Worm (Caenorhabditis elegans): ENCODE data around the gene aos-1.

aos-1 gene

DNA sequence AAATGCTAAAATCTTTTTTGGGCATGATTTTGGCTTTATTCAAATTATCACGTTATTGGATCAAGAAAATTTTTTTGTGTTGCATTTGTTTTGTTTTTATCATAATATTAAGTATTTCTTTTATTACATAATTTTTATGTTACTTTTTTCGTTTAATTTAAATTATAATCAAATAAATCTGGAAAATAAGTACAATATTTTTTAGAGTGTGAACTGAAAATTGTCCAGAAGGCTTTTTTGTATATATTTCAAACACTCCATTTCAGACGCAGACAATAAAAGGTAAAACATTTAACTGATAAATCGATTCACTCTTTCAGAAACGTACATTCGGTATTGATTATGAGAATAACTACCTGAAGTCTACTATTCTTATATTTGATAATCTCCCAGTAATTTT lies 22.8 kb downstream of the aos-1 start, which contains the start of gene C08B6.11:
Gene C08B6.11, plus strand, starts transcription at position 301 of the 400 bp plus-strand sequence.
- TF ChIP-seq ces-1 (GFP tag; optimal IDR thresholded peaks at IDR 0.05) (no peak), zag-1 (tag; optimal IDR thresholded peaks at IDR 0.05) (no peak), unc-62 (GFP tag; optimal IDR thresholded peaks at IDR 0.05) (no peak), nhr-20 (tag; optimal IDR thresholded peaks at IDR 0.05) (no peak), dsc-1 (tag; optimal IDR thresholded peaks at IDR 0.05) (no peak), nhr-76 (tag; optimal IDR thresholded peaks at IDR 0.05) (no peak), nhr-47 (tag; optimal IDR thresholded peaks at IDR 0.05) (no peak), mep-1 (tag; optimal IDR thresholded peaks at IDR 0.05) (no peak), nhr-77 (tag; optimal IDR thresholded peaks at IDR 0.05) (no peak), ceh-63 (GFP tag; optimal IDR thresholded peaks at IDR 0.05) (no peak), vab-15 (tag; optimal IDR thresholded peaks at IDR 0.05) (no peak), ceh-8 (GFP tag; optimal IDR thresholded peaks at IDR 0.05) (no peak), sup-37 (GFP tag; optimal IDR thresholded peaks at IDR 0.05) (no peak), isw-1 (GFP tag; IDR thresholded peaks at IDR 0.05) (no peak), tbx-2 (tag; optimal IDR thresholded peaks at IDR 0.05) (no peak), aha-1 (tag; optimal IDR thresholded peaks at IDR 0.05) (no peak), unc-98 (GFP tag; IDR thresholded peaks at IDR 0.05) (no peak)

DNA sequence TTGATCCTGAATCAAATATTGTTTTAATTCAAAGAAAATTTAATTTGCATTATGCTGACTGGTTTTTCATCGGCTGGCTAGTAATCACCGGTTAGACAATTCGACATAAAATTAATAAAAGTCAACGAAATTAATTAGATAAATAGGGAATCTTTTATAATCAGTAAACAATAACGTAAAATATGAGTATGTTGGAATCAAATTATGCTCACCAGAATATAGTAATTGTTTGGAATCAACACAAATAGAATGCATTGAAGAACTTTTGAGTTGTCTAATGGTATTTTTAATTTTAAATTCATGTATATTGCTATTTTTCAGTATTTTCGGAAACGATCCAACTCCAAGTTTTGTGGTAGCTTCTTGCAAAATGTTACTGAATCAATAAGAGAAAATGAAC lies 24.7 kb downstream of the aos-1 start, which contains the start of gene C08B6.2:
Gene C08B6.2, plus strand, starts transcription at position 301 of the 400 bp plus-strand sequence.
- TF ChIP-seq jun-1 (tag; optimal IDR thresholded peaks at IDR 0.05) = no peak
- no peak for TF ChIP-seq mdl-1 (tag; optimal IDR thresholded peaks at IDR 0.05)
- TF ChIP-seq mef-2 (tag; optimal IDR thresholded peaks at IDR 0.05) = no peak
- TF ChIP-seq nhr-47 (tag; optimal IDR thresholded peaks at IDR 0.05) = no peak
- TF ChIP-seq nhr-90 (tag; optimal IDR thresholded peaks at IDR 0.05; ENCODE audit: poor library complexity) = no peak
- no peak for TF ChIP-seq nhr-12 (tag; optimal IDR thresholded peaks at IDR 0.05)
- no peak for TF ChIP-seq snu-23 (GFP tag; optimal IDR thresholded peaks at IDR 0.05)
- no peak for TF ChIP-seq efl-3 (GFP tag; optimal IDR thresholded peaks at IDR 0.05)
- TF ChIP-seq aly-2 (tag; optimal IDR thresholded peaks at IDR 0.05) = no peak

DNA sequence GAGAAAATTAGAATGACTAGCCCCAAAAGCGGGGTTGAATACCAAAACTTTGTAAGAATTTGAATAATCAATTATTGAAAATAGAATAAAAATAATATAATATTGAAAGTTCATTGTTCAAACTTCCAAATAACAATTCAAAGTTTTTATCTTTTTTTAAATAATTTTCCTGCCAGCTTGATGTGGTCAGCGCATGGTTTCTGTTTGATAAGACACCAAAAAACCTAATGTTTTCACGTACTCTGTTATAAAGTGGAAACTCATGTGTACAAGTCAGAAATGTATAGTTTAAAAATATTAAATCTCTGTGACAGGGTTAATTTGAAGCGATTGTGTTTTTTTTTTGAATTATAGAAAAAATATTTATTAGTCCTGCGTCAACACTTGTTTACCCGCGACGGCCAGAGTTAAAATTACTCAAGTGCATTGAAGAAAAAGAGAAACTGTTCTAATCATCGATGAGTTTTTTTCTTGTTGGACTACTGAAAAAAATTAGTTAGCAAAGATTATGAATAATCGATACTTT lies 25.2 kb downstream of the aos-1 start, which contains the start of gene ugt-17:
Gene ugt-17, minus strand, starts transcription at position 180 of the 526 bp plus-strand sequence.
- no peak for TF ChIP-seq nhr-76 (tag; optimal IDR thresholded peaks at IDR 0.05)
- peak; percentile 53 for TF ChIP-seq elt-2 (tag; optimal IDR thresholded peaks at IDR 0.05)

DNA sequence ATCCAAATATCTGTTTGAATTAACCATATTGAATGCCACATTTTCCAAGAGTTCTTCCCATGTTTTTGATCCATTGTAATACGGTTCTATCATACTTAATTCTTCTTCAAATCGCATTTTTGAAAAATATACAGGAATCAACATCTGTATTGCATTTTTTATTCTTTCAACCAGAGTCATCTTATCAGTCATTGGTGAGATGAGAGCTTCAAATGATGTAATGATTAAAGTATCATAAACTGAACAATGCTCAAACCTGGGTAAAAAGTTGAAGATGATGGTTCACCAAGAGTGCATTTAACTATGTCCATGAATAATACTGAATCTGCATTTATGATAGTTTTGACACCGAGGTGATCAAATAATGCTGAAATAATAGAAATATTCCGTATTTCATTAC lies 26.3 kb downstream of the aos-1 start:
- TF ChIP-seq ceh-82 (tag; optimal IDR thresholded peaks at IDR 0.05) = no peak
- no peak for TF ChIP-seq C34B4.2 (tag; optimal IDR thresholded peaks at IDR 0.05)
- no peak for TF ChIP-seq unc-62 (GFP tag; optimal IDR thresholded peaks at IDR 0.05)
- TF ChIP-seq zip-4 (GFP tag; optimal IDR thresholded peaks at IDR 0.05) = no peak
- peak; percentile 26 for TF ChIP-seq elt-2 (tag; optimal IDR thresholded peaks at IDR 0.05)
- TF ChIP-seq nhr-76 (tag; optimal IDR thresholded peaks at IDR 0.05) = no peak
- no peak for TF ChIP-seq alr-1 (tag; optimal IDR thresholded peaks at IDR 0.05; ENCODE audit: borderline replicate concordance)
- no peak for TF ChIP-seq fkh-10 (GFP tag; optimal IDR thresholded peaks at IDR 0.05)
- no peak for TF ChIP-seq fkh-8 (tag; optimal IDR thresholded peaks at IDR 0.05)

DNA sequence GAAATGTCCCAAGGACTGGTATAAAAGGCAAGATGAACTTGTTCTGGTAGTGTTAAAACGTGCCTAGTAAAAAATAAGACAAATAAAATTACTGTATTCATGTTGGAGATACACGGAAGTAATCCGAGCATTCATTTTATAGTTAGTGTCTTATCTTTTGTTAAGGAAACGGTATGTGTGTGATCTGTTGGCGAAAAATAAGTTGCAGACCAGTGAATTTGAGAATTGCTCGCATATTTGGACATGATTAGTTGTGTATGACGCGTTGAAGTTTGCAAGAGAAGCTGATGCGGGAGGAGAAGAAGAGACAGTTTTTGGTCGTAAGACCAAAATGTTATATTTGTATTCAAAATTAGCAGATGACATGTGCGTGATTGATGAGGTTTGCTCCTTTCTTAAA lies 28.2 kb downstream of the aos-1 start, which contains the start of gene C08B6.14:
Gene C08B6.14, minus strand, starts transcription at position 101 of the 400 bp plus-strand sequence.
- TF ChIP-seq aly-2 (tag; optimal IDR thresholded peaks at IDR 0.05) (no peak), lir-3 (tag; optimal IDR thresholded peaks at IDR 0.05; ENCODE audit: poor library complexity) (no peak), lin-39 (tag; optimal IDR thresholded peaks at IDR 0.05) (no peak), lin-14 (GFP tag; optimal IDR thresholded peaks at IDR 0.05) (no peak), ceh-90 (tag; optimal IDR thresholded peaks at IDR 0.05) (no peak), nhr-28 (tag; optimal IDR thresholded peaks at IDR 0.05) (no peak)

All from whole organism, L1 larva.